Worm (Caenorhabditis elegans) whole organism, young adult: Measurements from ENCODE around the gene srh-1.

ENCODE experiments used
- C17E4.6 ChIP-seq: fragments of 200-800 bp; sonication (Bioruptor generic); IDR thresholded peaks from 2 replicates; pipeline ENCODE4 v1.3.6; 2022; ENCODE audit warnings: missing genetic modification reagents, missing genetic modification characterization, missing compliant biosample characterization
- F49E8.2 ChIP-seq: sonication (generic microtip); optimal IDR thresholded peaks from 3 replicates; lab custom pipeline; 2017; ENCODE audit warnings: missing genetic modification characterization, mild to moderate bottlenecking, missing compliant biosample characterization, antibody characterized with exemption, moderate library complexity; ENCODE audit not compliant: insufficient read depth
- F55B11.4 ChIP-seq: sonication (generic microtip); optimal IDR thresholded peaks from 2 replicates; lab custom pipeline; 2016; ENCODE audit warnings: missing compliant biosample characterization, missing genetic modification characterization, borderline replicate concordance; ENCODE audit not compliant: insufficient read depth
- F57A8.1 ChIP-seq: fragments of 200-800 bp; sonication (Bioruptor generic); optimal IDR thresholded peaks from 2 replicates; lab custom pipeline; 2018; ENCODE audit warnings: mild to moderate bottlenecking, missing genetic modification characterization, moderate library complexity, missing compliant biosample characterization
- K11D2.4 ChIP-seq: fragments of 200-800 bp; sonication (Bioruptor generic); IDR thresholded peaks from 2 replicates; pipeline ENCODE4 v1.3.6; 2022; ENCODE audit warnings: missing genetic modification reagents, missing genetic modification characterization, missing compliant biosample characterization
- T07F8.4 ChIP-seq: sonication (generic microtip); optimal IDR thresholded peaks from 2 replicates; lab custom pipeline; 2016; ENCODE audit warnings: mild to moderate bottlenecking, missing genetic modification characterization, moderate library complexity, missing compliant biosample characterization
- T26A5.8 ChIP-seq: sonication (generic microtip); optimal IDR thresholded peaks from 2 replicates; lab custom pipeline; 2016; ENCODE audit warnings: missing genetic modification characterization, missing compliant biosample characterization
- Y53G8AR.9 ChIP-seq: fragments of 200-800 bp; sonication (Bioruptor generic); conservative IDR thresholded peaks from 2 replicates; pipeline ENCODE4 v1.3.6; 2022; ENCODE audit warnings: missing genetic modification reagents, missing genetic modification characterization, missing compliant biosample characterization
- Y67H2A.10 ChIP-seq: fragments of 200-800 bp; sonication (Bioruptor generic); conservative IDR thresholded peaks from 2 replicates; pipeline ENCODE4 v1.3.6; 2022; ENCODE audit warnings: missing genetic modification reagents, missing genetic modification characterization, missing compliant biosample characterization
- attf-6 ChIP-seq: fragments of 200-800 bp; sonication (Bioruptor generic); IDR thresholded peaks from 2 replicates; pipeline ENCODE4 v1.3.6; 2022; ENCODE audit warnings: missing genetic modification reagents, missing genetic modification characterization, missing compliant biosample characterization
- bed-1 ChIP-seq: fragments of 200-800 bp; sonication (Bioruptor generic); IDR thresholded peaks from 2 replicates; pipeline ENCODE4 v1.3.6; 2022; ENCODE audit warnings: missing genetic modification reagents, missing genetic modification characterization, missing compliant biosample characterization
- cebp-1 ChIP-seq, 2 experiments: fragments of 200-800 bp in 1 of 2; sonication (Bioruptor generic) in 1 of 2; sonication (generic microtip) in 1 of 2; IDR thresholded peaks in 1 of 2; optimal IDR thresholded peaks in 1 of 2; 2 replicates each; pipeline versions ENCODE4 v1.3.6 to Lab custom; 2017 to 2022; ENCODE audit warnings: missing compliant biosample characterization in 2 of 2, missing genetic modification characterization in 2 of 2, mild to moderate bottlenecking in 1 of 2, missing genetic modification reagents in 1 of 2, moderate library complexity in 1 of 2
- cebp-2 ChIP-seq: fragments of 200-800 bp; sonication (Bioruptor generic); IDR thresholded peaks from 2 replicates; pipeline ENCODE4 v1.3.6; 2022; ENCODE audit warnings: missing genetic modification characterization, missing compliant biosample characterization
- ceh-100 ChIP-seq: fragments of 200-800 bp; sonication (Bioruptor generic); IDR thresholded peaks from 2 replicates; pipeline ENCODE4 v1.3.6; 2022; ENCODE audit warnings: missing genetic modification reagents, missing genetic modification characterization, missing compliant biosample characterization
- ceh-91 ChIP-seq: fragments of 200-800 bp; sonication (Bioruptor generic); IDR thresholded peaks from 2 replicates; pipeline ENCODE4 v1.3.6; 2022; ENCODE audit warnings: missing genetic modification reagents, missing genetic modification characterization, missing compliant biosample characterization
- chd-7 ChIP-seq: sonication (generic microtip); optimal IDR thresholded peaks from 2 replicates; lab custom pipeline; 2016; ENCODE audit warnings: mild to moderate bottlenecking, missing genetic modification characterization, moderate library complexity, missing compliant biosample characterization
- die-1 ChIP-seq: sonication (generic microtip); optimal IDR thresholded peaks from 2 replicates; lab custom pipeline; 2016; ENCODE audit warnings: missing genotype, mild to moderate bottlenecking, missing genetic modification characterization, missing compliant biosample characterization
- fkh-3 ChIP-seq: sonication (generic microtip); optimal IDR thresholded peaks from 2 replicates; lab custom pipeline; 2016; ENCODE audit warnings: mild to moderate bottlenecking, missing genetic modification characterization, missing compliant biosample characterization
- gei-17 ChIP-seq: fragments of 200-800 bp; sonication (Bioruptor generic); optimal IDR thresholded peaks from 2 replicates; lab custom pipeline; 2018; ENCODE audit warnings: mild to moderate bottlenecking, missing genetic modification characterization, missing compliant biosample characterization
- hmg-20 ChIP-seq: fragments of 200-800 bp; sonication (Bioruptor generic); IDR thresholded peaks from 2 replicates; pipeline ENCODE4 v1.3.6; 2022; ENCODE audit warnings: missing genetic modification reagents, missing genetic modification characterization, missing compliant biosample characterization
- lag-1 ChIP-seq: fragments of 200-800 bp; sonication (Bioruptor generic); IDR thresholded peaks from 2 replicates; pipeline ENCODE4 v1.3.6; 2022; ENCODE audit warnings: missing genetic modification reagents, missing genetic modification characterization, missing compliant biosample characterization
- let-607 ChIP-seq, 2 experiments: fragments of 200-800 bp in 1 of 2; sonication (Bioruptor generic) in 1 of 2; sonication (generic microtip) in 1 of 2; optimal IDR thresholded peaks; 2 replicates each; lab custom pipeline; 2016 to 2018; ENCODE audit warnings: mild to moderate bottlenecking in 2 of 2, missing compliant biosample characterization in 2 of 2, missing genetic modification characterization in 2 of 2, moderate library complexity in 2 of 2, missing genotype in 1 of 2
- madf-8 ChIP-seq: fragments of 200-800 bp; sonication (Bioruptor generic); conservative IDR thresholded peaks from 2 replicates; pipeline ENCODE4 v1.3.6; 2022; ENCODE audit warnings: missing genetic modification reagents, missing genetic modification characterization, missing compliant biosample characterization
- mel-28 ChIP-seq: sonication (generic microtip); optimal IDR thresholded peaks from 2 replicates; lab custom pipeline; 2016; ENCODE audit warnings: borderline replicate concordance, mild to moderate bottlenecking, missing genetic modification characterization, missing compliant biosample characterization
- mes-4 ChIP-seq: sonication (generic microtip); optimal IDR thresholded peaks from 2 replicates; lab custom pipeline; 2016; ENCODE audit warnings: missing genotype, missing genetic modification characterization, missing compliant biosample characterization
- nhr-179 ChIP-seq: sonication (generic microtip); optimal IDR thresholded peaks from 2 replicates; lab custom pipeline; 2016; ENCODE audit warnings: mild to moderate bottlenecking, missing genetic modification characterization, missing compliant biosample characterization
- nhr-27 ChIP-seq: fragments of 200-800 bp; sonication (Bioruptor generic); optimal IDR thresholded peaks from 2 replicates; lab custom pipeline; 2018; ENCODE audit warnings: mild to moderate bottlenecking, missing genetic modification characterization, moderate library complexity, missing compliant biosample characterization
- nhr-80 ChIP-seq: sonication (generic microtip); optimal IDR thresholded peaks from 2 replicates; lab custom pipeline; 2016; ENCODE audit warnings: missing genetic modification characterization, missing compliant biosample characterization
- nhr-90 ChIP-seq: sonication (generic microtip); optimal IDR thresholded peaks from 2 replicates; lab custom pipeline; 2016; ENCODE audit warnings: missing genotype, mild to moderate bottlenecking, missing genetic modification characterization, missing compliant biosample characterization
- pbrm-1 ChIP-seq: fragments of 200-800 bp; sonication (Bioruptor generic); IDR thresholded peaks from 2 replicates; pipeline ENCODE4 v1.3.6; 2022; ENCODE audit warnings: missing genetic modification reagents, missing genetic modification characterization, missing compliant biosample characterization
- rcor-1 ChIP-seq: fragments of 200-800 bp; sonication (Bioruptor generic); IDR thresholded peaks from 2 replicates; pipeline ENCODE4 v1.3.6; 2022; ENCODE audit warnings: missing genetic modification reagents, missing genetic modification characterization, missing compliant biosample characterization
- rec-8 ChIP-seq, 2 experiments: sonication (generic microtip); optimal IDR thresholded peaks; 2 replicates each; lab custom pipeline; 2016; ENCODE audit warnings: mild to moderate bottlenecking in 2 of 2, missing genetic modification characterization in 2 of 2, missing genetic modification reagents in 2 of 2, missing genotype in 2 of 2, missing biosample characterization in 1 of 2, missing compliant biosample characterization in 1 of 2, moderate library complexity in 1 of 2
- repo-1 ChIP-seq: sonication (generic microtip); optimal IDR thresholded peaks from 2 replicates; lab custom pipeline; 2017; ENCODE audit warnings: mild to moderate bottlenecking, missing genetic modification characterization, missing compliant biosample characterization
- sdz-38 ChIP-seq: sonication (generic microtip); optimal IDR thresholded peaks from 2 replicates; lab custom pipeline; 2016; ENCODE audit warnings: missing genotype, missing genetic modification characterization, missing compliant biosample characterization
- sea-2 ChIP-seq: fragments of 200-800 bp; sonication (Bioruptor generic); IDR thresholded peaks from 2 replicates; pipeline ENCODE4 v1.3.6; 2022; ENCODE audit warnings: missing genetic modification characterization, missing compliant biosample characterization
- snpc-1.3 ChIP-seq: sonication (generic microtip); optimal IDR thresholded peaks from 2 replicates; lab custom pipeline; 2017; ENCODE audit warnings: missing genetic modification characterization, mild to moderate bottlenecking, missing compliant biosample characterization, antibody characterized with exemption, moderate library complexity, missing genotype, missing genetic modification reagents; ENCODE audit not compliant: insufficient read depth
- somi-1 ChIP-seq: fragments of 200-800 bp; sonication (Bioruptor generic); optimal IDR thresholded peaks from 2 replicates; lab custom pipeline; 2018; ENCODE audit warnings: mild to moderate bottlenecking, missing genetic modification characterization, missing compliant biosample characterization
- sptf-2 ChIP-seq: fragments of 200-800 bp; sonication (Bioruptor generic); optimal IDR thresholded peaks from 2 replicates; lab custom pipeline; 2018; ENCODE audit warnings: mild to moderate bottlenecking, missing genetic modification characterization, missing compliant biosample characterization
- unc-62 ChIP-seq: fragments of 150-350 bp; optimal IDR thresholded peaks from 2 replicates; lab custom pipeline; 2014; ENCODE audit warnings: missing biosample characterization, missing genetic modification reagents, missing genetic modification characterization
- xnd-1 ChIP-seq: sonication (generic microtip); optimal IDR thresholded peaks from 2 replicates; lab custom pipeline; 2016; ENCODE audit warnings: missing genotype, missing genetic modification reagents, missing genetic modification characterization, missing compliant biosample characterization
- zfh-2 ChIP-seq: fragments of 200-800 bp; sonication (Bioruptor generic); conservative IDR thresholded peaks from 2 replicates; pipeline ENCODE4 v1.3.6; 2022; ENCODE audit warnings: missing genetic modification reagents, missing genetic modification characterization, missing compliant biosample characterization
- ztf-22 ChIP-seq: fragments of 200-800 bp; sonication (Bioruptor generic); optimal IDR thresholded peaks from 2 replicates; lab custom pipeline; 2018; ENCODE audit warnings: mild to moderate bottlenecking, missing genetic modification characterization, moderate library complexity, missing compliant biosample characterization
- ztf-25 ChIP-seq: fragments of 200-800 bp; sonication (Bioruptor generic); IDR thresholded peaks from 2 replicates; pipeline ENCODE4 v1.3.6; 2022; ENCODE audit warnings: missing genetic modification reagents, missing genetic modification characterization, missing compliant biosample characterization
- ztf-28 ChIP-seq: fragments of 200-800 bp; sonication (Bioruptor generic); IDR thresholded peaks from 2 replicates; pipeline ENCODE4 v1.3.6; 2022; ENCODE audit warnings: missing genetic modification reagents, missing genetic modification characterization, missing compliant biosample characterization

The srh-1 gene

ce11 chrV:11534495-11535189 is 49.0 kb downstream of the srh-1 start (continued):
- TF ChIP-seq F57A8.1 (GFP tag; lab: Kevin White, UChicago) (no peak), ceh-91 (GFP tag; lab: Robert Waterston, UW) (no peak), sea-2 (GFP tag; lab: Robert Waterston, UW) (0 out of 2 replicates have a peak, but pooled peaks have one; percentile 7), madf-8 (GFP tag; lab: Robert Waterston, UW) (no peak), rcor-1 (GFP tag; lab: Robert Waterston, UW) (peak; percentile 14; the same call in 1 of the 2 replicates), C17E4.6 (GFP tag; lab: Robert Waterston, UW) (no peak), cebp-1 (GFP tag; IDR thresholded peaks at IDR 0.05; lab: Robert Waterston, UW) (no peak), cebp-1 (tag; optimal IDR thresholded peaks at IDR 0.05; lab: Kevin White, UChicago) (peak; percentile 33), nhr-80 (peak; percentile 85), mes-4 (tag; lab: Kevin White, UChicago) (no peak)

- no peak for TF ChIP-seq F49E8.2 (tag; lab: Kevin White, UChicago)
- TF ChIP-seq unc-62 (GFP tag; lab: Kevin White, UChicago): no peak
- TF ChIP-seq chd-7 (tag; lab: Kevin White, UChicago): no peak
- TF ChIP-seq xnd-1: no peak
- TF ChIP-seq ztf-25 (GFP tag; lab: Robert Waterston, UW): no peak
- TF ChIP-seq nhr-179 (tag; lab: Kevin White, UChicago): no peak
- TF ChIP-seq die-1: no peak
- no peak for TF ChIP-seq sdz-38 (tag; lab: Kevin White, UChicago)
- no peak for TF ChIP-seq nhr-90 (tag; lab: Kevin White, UChicago)
- TF ChIP-seq somi-1 (GFP tag; lab: Kevin White, UChicago): no peak
- no peak for TF ChIP-seq bed-1 (GFP tag; lab: Robert Waterston, UW)
- TF ChIP-seq rec-8 (tag; optimal IDR thresholded peaks at IDR 0.05; lab: Kevin White, UChicago): no peak
- no peak for TF ChIP-seq ceh-100
- no peak for TF ChIP-seq T26A5.8 (tag; lab: Kevin White, UChicago)
- peak; percentile 86 for TF ChIP-seq nhr-80
- no peak for TF ChIP-seq fkh-3 (tag; lab: Kevin White, UChicago)
- TF ChIP-seq nhr-27: no peak
- no peak for TF ChIP-seq lag-1
- TF ChIP-seq K11D2.4 (GFP tag; lab: Robert Waterston, UW): no peak
- no peak for TF ChIP-seq hmg-20 (GFP tag; lab: Robert Waterston, UW)
- TF ChIP-seq snpc-1.3: no peak
- 0 out of 2 replicates have a peak, but pooled peaks have one; percentile 22 for TF ChIP-seq zfh-2 (GFP tag; lab: Robert Waterston, UW)
- no peak for TF ChIP-seq ztf-28 (GFP tag; lab: Robert Waterston, UW)
- peak; percentile 55 for TF ChIP-seq Y53G8AR.9
- TF ChIP-seq F55B11.4 (tag; lab: Kevin White, UChicago): no peak
- no peak for TF ChIP-seq gei-17
- no peak for TF ChIP-seq Y67H2A.10
- no peak for TF ChIP-seq mes-4 (tag; lab: Kevin White, UChicago)
- no peak for TF ChIP-seq let-607 (tag; optimal IDR thresholded peaks at IDR 0.05; lab: Kevin White, UChicago)
- TF ChIP-seq ztf-22 (GFP tag; lab: Kevin White, UChicago): no peak
- TF ChIP-seq cebp-2 (GFP tag; lab: Robert Waterston, UW): no peak
- TF ChIP-seq T07F8.4 (tag; lab: Kevin White, UChicago): no peak
- no peak for TF ChIP-seq attf-6
- TF ChIP-seq mel-28: no peak
- no peak for TF ChIP-seq sptf-2 (GFP tag; lab: Kevin White, UChicago)
- TF ChIP-seq pbrm-1 (GFP tag; lab: Robert Waterston, UW): no peak
- TF ChIP-seq repo-1 (tag; lab: Kevin White, UChicago): no peak
Observed at ce11 chrV:11535504-11536062, 49.9 kb downstream of the srh-1 start.
